Worm (Caenorhabditis elegans) whole organism, L4/young adult: ENCODE data around the gene F15E6.10.

Source experiments
- W03F9.2 ChIP-seq: fragments of 150-350 bp; optimal IDR thresholded peaks from 2 replicates; lab custom pipeline; 2014; ENCODE audit warnings: missing biosample characterization, missing genetic modification characterization
- dao-5 ChIP-seq: sonication (generic microtip); optimal IDR thresholded peaks from 2 replicates; lab custom pipeline; 2016; ENCODE audit warnings: missing genotype, missing genetic modification characterization, moderate library complexity, missing compliant biosample characterization
- him-1 ChIP-seq: sonication (generic microtip); optimal IDR thresholded peaks from 2 replicates; lab custom pipeline; 2016; ENCODE audit warnings: missing genotype, missing genetic modification reagents, missing genetic modification characterization, missing compliant biosample characterization

F15E6.10 gene

ce11 chrIV:4307227-4307946 is 14.7 kb downstream of the F15E6.10 start, which contains the start of gene set-9:
Gene set-9 (plus strand): TSS chrIV:4307896.
- TF ChIP-seq W03F9.2 (no peak), him-1 (tag; lab: Kevin White, UChicago) (no peak), dao-5 (tag; lab: Kevin White, UChicago) (no peak)

- TF ChIP-seq dao-5 (tag; lab: Kevin White, UChicago): no peak
- TF ChIP-seq him-1 (tag; lab: Kevin White, UChicago): no peak
- no peak for TF ChIP-seq W03F9.2
Observed at ce11 chrIV:4316813-4317408, 24.2 kb downstream of the F15E6.10 start, which contains the start of gene Y24D9B.1. Gene Y24D9B.1 (plus strand): TSS chrIV:4317358.

DNA sequence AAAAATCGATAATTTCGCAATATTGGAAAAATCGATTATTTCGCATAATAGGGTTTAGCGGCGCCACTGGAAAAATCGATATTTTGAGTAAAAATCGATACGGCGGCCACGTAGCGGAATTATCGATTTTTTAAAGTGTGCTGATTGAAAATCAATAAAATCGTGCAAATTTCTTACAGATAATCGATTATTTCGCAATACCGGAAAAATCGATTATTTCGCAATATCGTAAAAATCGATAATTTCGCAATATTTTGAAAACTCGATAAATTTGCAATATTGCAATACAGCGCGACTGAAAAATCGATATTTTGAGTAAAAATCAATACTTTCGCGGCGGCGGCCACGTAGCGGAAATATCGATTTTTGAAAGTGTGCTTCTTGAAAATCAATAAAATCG is 25.0 kb downstream of the F15E6.10 start:
- TF ChIP-seq dao-5 (tag; lab: Kevin White, UChicago) (no peak), W03F9.2 (no peak), him-1 (tag; lab: Kevin White, UChicago) (no peak)

DNA sequence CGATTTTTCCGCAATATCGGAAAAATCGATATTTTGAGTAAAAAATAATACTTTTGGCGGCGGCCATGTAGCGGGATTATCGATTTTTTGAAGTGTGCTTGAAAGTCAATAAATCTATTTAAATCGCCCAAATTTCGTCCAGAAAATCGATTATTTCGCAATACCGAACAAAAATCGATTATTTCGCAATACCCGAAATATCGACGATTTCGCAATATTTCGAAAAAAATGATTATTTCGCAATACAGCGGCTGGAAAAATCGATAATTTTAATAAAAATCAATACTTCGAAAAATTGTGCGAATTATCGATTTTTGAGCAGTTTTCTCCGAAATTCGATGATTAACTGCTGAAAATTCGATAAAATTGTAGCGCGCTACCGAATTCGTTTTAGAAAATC is 25.4 kb downstream of the F15E6.10 start:
- TF ChIP-seq dao-5 (tag; lab: Kevin White, UChicago): no peak
- no peak for TF ChIP-seq W03F9.2
- TF ChIP-seq him-1 (tag; lab: Kevin White, UChicago): no peak

DNA sequence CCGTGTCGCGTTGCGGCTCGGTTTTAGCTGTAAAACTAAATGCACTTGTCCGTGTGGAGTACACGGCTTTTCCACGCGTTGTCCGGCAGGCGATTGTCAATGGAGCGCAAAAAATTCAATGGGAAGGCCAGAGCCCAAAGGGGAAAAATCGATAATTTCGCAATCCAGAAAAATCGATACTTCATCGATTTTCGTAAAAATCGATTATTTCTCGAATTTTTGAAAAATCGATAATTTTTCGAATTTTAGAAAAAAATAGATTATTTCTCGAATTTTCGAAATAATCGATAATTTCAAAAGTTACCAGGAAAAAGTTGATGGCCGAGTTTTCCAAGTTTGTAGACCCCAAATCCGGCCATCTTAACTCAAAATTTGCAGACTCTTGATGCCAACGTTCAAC is 26.8 kb downstream of the F15E6.10 start:
- TF ChIP-seq him-1 (tag; lab: Kevin White, UChicago): no peak
- no peak for TF ChIP-seq W03F9.2
- no peak for TF ChIP-seq dao-5 (tag; lab: Kevin White, UChicago)

DNA sequence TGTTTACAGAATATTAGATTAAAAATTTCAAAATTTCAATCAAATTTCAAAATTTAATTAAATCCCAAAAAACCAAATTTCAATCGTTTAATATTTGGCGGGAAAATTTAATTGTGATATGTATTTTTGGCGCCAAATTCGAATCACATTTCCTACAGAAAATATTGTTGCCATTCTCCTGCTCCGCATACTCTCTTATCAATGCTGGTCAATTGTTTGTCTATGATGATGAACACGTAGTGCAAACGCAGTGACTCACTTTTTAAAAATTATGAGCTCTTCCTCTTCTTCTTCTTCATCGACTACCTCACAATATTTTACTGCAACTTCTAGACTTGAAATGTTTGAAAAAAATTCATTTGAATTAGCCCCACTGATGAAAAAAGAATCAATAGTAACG is 33.8 kb downstream of the F15E6.10 start, which contains the start of gene trpl-2:
Gene trpl-2, plus strand, starts transcription at position 210 of the 400 bp plus-strand sequence.
- no peak for TF ChIP-seq dao-5 (tag; lab: Kevin White, UChicago)
- no peak for TF ChIP-seq him-1 (tag; lab: Kevin White, UChicago)
- no peak for TF ChIP-seq W03F9.2

ce11 chrIV:4336139-4336851 is 43.6 kb downstream of the F15E6.10 start, which contains the start of the genes W03B1.3 and oac-51:
Gene W03B1.3 (minus strand): TSS chrIV:4336239.
Gene oac-51 (plus strand): TSS chrIV:4336801.
- TF ChIP-seq dao-5 (tag; lab: Kevin White, UChicago): no peak
- TF ChIP-seq him-1 (tag; lab: Kevin White, UChicago): no peak
- no peak for TF ChIP-seq W03F9.2

ce11 chrIV:4338217-4338616 is 45.5 kb downstream of the F15E6.10 start:
- TF ChIP-seq W03F9.2 (no peak), him-1 (tag; lab: Kevin White, UChicago) (no peak), dao-5 (tag; lab: Kevin White, UChicago) (no peak)
